Fruit fly (Drosophila melanogaster) whole organism, wandering third instar larva: ENCODE data around the gene CG5181.

Source experiments
- Dfd ChIP-seq: fragments of >200 bp; optimal IDR thresholded peaks from 2 replicates; lab custom pipeline; 2017; ENCODE audit warnings: missing biosample characterization, missing genetic modification characterization
- HLH106 ChIP-seq: fragments of 200-800 bp; optimal IDR thresholded peaks from 3 replicates; lab custom pipeline; 2019; ENCODE audit warnings: missing biosample characterization, mild to moderate bottlenecking, missing genetic modification characterization, moderate library complexity
- N ChIP-seq: fragments of >200 bp; optimal IDR thresholded peaks from 2 replicates; lab custom pipeline; 2018; ENCODE audit warnings: missing biosample characterization, missing external identifiers, missing genetic modification characterization
- OdsH ChIP-seq: fragments of 200-800 bp; sonication (Bioruptor generic); optimal IDR thresholded peaks from 2 replicates; lab custom pipeline; 2016; ENCODE audit warnings: missing biosample characterization, mild to moderate bottlenecking, missing genetic modification characterization
- Rel ChIP-seq, 2 experiments: fragments of 200-800 bp; sonication (Bioruptor generic) in 1 of 2; optimal IDR thresholded peaks; 2 replicates in 1 of 2; 3 replicates in 1 of 2; lab custom pipeline; 2016 to 2019; ENCODE audit warnings: mild to moderate bottlenecking in 2 of 2, missing biosample characterization in 2 of 2, missing genetic modification characterization in 2 of 2, moderate library complexity in 1 of 2
- br ChIP-seq: fragments of 200-800 bp; sonication (Bioruptor generic); optimal IDR thresholded peaks from 2 replicates; lab custom pipeline; 2016; ENCODE audit warnings: missing biosample characterization, missing genetic modification characterization

DNA sequence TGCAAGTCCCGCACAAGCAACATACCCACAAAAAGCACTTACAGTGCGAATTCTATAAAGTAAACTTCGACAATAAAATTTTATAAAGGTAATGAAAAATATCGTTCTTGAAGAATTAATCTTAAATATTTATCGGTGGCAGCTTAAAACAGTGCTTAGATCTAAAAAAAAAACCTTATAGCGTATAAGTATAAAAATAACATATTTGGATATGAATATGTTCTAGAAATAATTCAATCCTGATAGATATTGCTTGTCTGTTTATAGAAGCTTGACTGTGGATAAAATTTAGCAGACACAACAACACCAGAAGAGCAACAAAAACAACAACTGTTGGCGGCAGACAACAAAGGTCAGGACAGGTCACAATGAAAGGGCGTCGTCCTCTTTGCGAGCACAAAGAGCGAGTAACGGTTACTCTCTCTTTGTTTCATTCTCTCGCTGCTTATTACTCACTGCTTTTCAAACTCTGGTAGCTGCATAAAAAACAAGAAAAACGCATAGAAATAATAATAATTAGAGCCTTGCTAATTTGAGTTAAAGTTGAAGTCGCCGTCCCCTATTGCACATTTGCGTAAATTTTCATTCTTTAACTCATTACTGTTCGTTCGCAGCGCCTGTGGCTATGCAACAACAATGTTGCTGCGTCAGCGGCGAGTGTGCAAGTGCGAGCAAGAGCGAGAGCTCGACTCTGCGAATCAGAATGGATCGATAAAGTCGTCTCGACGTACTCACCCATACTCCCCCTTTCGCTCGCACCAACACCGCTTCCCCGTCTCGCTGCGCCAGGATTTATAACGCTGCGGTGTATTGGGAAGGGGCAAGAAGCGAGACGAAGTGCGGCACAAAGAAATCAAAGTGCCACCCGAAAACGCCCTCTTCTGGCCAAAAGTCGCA is 10.0 kb upstream of the CG5181 start:
- TF ChIP-seq HLH106 (tag; lab: Kevin White, UChicago) (peak; percentile 97), Dfd (no peak), OdsH (peak; percentile 75), br (GFP tag; lab: Kevin White, UChicago) (peak; percentile 80), Rel (GFP tag; optimal IDR thresholded peaks at IDR 0.05; lab: Kevin White, UChicago) (no peak), Rel (tag; optimal IDR thresholded peaks at IDR 0.05; lab: Kevin White, UChicago) (peak; percentile 87), N (no peak)
